Fruit fly (Drosophila melanogaster): ENCODE measurements around the gene spas.

- no peak for TF ChIP-seq CG8478 (optimal IDR thresholded peaks at IDR 0.05)
- TF ChIP-seq pan (optimal IDR thresholded peaks at IDR 0.05) = no peak
- TF ChIP-seq usp (GFP tag; optimal IDR thresholded peaks at IDR 0.05) = no peak
- no peak for TF ChIP-seq psq (optimal IDR thresholded peaks at IDR 0.05)
These were observed 53.6 kb downstream of the spas start for dm6 chr3R:24091653-24092052.

All from whole organism.